Worm (Caenorhabditis elegans): ENCODE measurements around the gene Y51A2B.4.

Gene Y51A2B.4

DNA sequence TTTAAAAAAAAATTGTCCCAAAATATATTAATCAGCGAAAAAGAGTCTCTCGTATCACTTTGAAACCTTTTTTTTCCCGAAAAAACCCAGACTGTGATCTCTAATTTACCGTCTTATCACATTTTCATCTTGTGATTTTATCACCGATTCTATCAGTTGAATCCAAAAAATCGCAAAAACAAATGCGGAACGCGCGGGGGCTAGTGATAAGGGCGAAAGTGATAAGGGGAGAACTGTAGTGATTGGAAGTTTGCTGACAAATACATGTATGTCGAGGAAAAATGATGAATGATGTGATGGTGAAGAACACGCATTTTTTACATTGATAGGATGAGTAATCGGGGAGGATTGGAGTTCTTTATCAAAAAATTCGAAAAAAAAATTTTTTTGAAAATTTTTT is 42.9 kb downstream of the Y51A2B.4 start (continued):
- TF ChIP-seq C06A6.2 (GFP tag; conservative IDR thresholded peaks at IDR 0.05): 0 out of 2 replicates have a peak, but pooled peaks have one; percentile 27
- TF ChIP-seq tlf-1 (GFP tag; optimal IDR thresholded peaks at IDR 0.05): peak; percentile 72
- TF ChIP-seq egl-44 (GFP tag; IDR thresholded peaks at IDR 0.05): peak; percentile 83; the same call in 1 of the 2 replicates
- TF ChIP-seq nhr-90 (tag; optimal IDR thresholded peaks at IDR 0.05): peak; percentile 62
- peak; percentile 57; the same call in 1 of the 2 replicates for TF ChIP-seq K11D2.4 (GFP tag; IDR thresholded peaks at IDR 0.05)
- TF ChIP-seq B0336.3 (GFP tag; IDR thresholded peaks at IDR 0.05): peak; percentile 77
- TF ChIP-seq F22D6.2 (tag; optimal IDR thresholded peaks at IDR 0.05): peak; percentile 73
- no peak for TF ChIP-seq bed-2 (GFP tag; IDR thresholded peaks at IDR 0.05)
- peak; percentile 25 for TF ChIP-seq unc-62 (GFP tag; optimal IDR thresholded peaks at IDR 0.05)
- TF ChIP-seq mes-4 (tag; optimal IDR thresholded peaks at IDR 0.05): no peak
- TF ChIP-seq B0261.1 (tag; optimal IDR thresholded peaks at IDR 0.05): no peak
- TF ChIP-seq Y53G8AR.9 (GFP tag; conservative IDR thresholded peaks at IDR 0.05): 0 out of 2 replicates have a peak, but pooled peaks have one; percentile 30
- no peak for TF ChIP-seq ZK185.1 (tag; optimal IDR thresholded peaks at IDR 0.05; ENCODE audit: poor library complexity, severe bottlenecking)
- peak; percentile 40 for TF ChIP-seq madf-10 (tag; optimal IDR thresholded peaks at IDR 0.05)
- TF ChIP-seq ztf-28 (GFP tag; IDR thresholded peaks at IDR 0.05): no peak
- TF ChIP-seq ceh-100 (GFP tag; IDR thresholded peaks at IDR 0.05): no peak
- TF ChIP-seq lsy-27 (tag; optimal IDR thresholded peaks at IDR 0.05; ENCODE audit: borderline replicate concordance, insufficient read depth): no peak
- TF ChIP-seq somi-1 (GFP tag; optimal IDR thresholded peaks at IDR 0.05): peak; percentile 24
- no peak for TF ChIP-seq snpc-4 (GFP tag; optimal IDR thresholded peaks at IDR 0.05)
- TF ChIP-seq snpc-4 (tag; optimal IDR thresholded peaks at IDR 0.05): peak in 2 of 4 experiments; percentile 5 to 76
- peak; percentile 58 for TF ChIP-seq tbp1 (GFP tag; optimal IDR thresholded peaks at IDR 0.05)
- 0 out of 2 replicates have a peak, but pooled peaks have one; percentile 57 for TF ChIP-seq nfyb-1 (GFP tag; IDR thresholded peaks at IDR 0.05)

DNA sequence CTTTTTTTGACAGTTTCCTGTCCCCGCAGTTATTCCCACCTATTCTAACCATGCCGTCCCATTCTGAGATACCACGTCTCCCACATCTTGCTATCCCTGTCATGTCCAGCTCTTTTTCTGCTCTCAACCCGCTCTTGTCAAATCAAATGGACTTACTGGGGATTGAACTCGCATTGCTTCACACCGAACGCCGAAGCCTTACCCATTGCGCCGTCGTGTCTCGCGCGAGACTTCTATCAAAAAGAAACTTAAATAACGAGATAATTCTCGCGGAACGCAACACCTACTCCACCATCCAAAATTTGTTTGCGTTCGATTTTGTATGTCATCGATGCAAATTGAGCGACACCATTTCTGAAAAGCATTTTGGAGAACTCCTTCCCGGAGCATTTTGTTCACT is 44.8 kb downstream of the Y51A2B.4 start:
- TF ChIP-seq tbp1 (GFP tag; optimal IDR thresholded peaks at IDR 0.05): peak; percentile 68
- 0 out of 2 replicates have a peak, but pooled peaks have one; percentile 47 for TF ChIP-seq lin-26 (GFP tag; IDR thresholded peaks at IDR 0.05)
- TF ChIP-seq Y67H2A.10 (GFP tag; conservative IDR thresholded peaks at IDR 0.05): no peak
- peak; percentile 31 for TF ChIP-seq B0261.1 (tag; optimal IDR thresholded peaks at IDR 0.05)
- 0 out of 2 replicates have a peak, but pooled peaks have one; percentile 43 for TF ChIP-seq madf-3 (GFP tag; IDR thresholded peaks at IDR 0.05)
- peak; percentile 38 for TF ChIP-seq D2030.7 (GFP tag; IDR thresholded peaks at IDR 0.05)
- peak; percentile 18 for TF ChIP-seq ztf-18 (tag; optimal IDR thresholded peaks at IDR 0.05)
- TF ChIP-seq F57A8.1 (GFP tag; optimal IDR thresholded peaks at IDR 0.05): no peak
- peak; percentile 33 for TF ChIP-seq rpc-1 (optimal IDR thresholded peaks at IDR 0.05)
- TF ChIP-seq rpc-1 (tag; optimal IDR thresholded peaks at IDR 0.05): peak; percentile 63
- no peak for TF ChIP-seq ZK185.1 (tag; optimal IDR thresholded peaks at IDR 0.05; ENCODE audit: poor library complexity, severe bottlenecking)

DNA sequence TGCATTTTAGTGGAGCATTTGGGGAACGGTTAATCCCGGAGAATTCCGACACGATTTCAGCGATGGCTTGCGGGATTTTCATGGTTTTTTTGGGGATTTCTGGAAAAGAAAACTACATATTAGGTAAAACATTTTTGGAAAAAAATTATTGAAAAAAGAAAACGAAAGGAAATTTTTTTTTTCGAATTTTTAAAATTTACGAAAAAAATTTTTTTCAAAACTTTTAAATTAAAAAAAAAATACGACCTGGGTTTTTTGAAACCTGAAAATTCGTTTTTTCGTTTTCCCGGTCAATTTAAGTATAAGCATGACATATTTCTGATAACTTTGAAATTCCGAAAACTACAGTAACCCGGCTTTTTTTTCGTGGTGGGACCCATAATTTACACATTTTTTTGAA is 49.1 kb downstream of the Y51A2B.4 start, which contains the start of gene C08E8.10:
TSS of gene C08E8.10 (minus strand) at position 101 of the 400 bp plus-strand sequence.
- TF ChIP-seq snpc-4 (GFP tag; optimal IDR thresholded peaks at IDR 0.05) (no peak), snpc-4 (tag; optimal IDR thresholded peaks at IDR 0.05) (no peak), cebp-2 (GFP tag; IDR thresholded peaks at IDR 0.05) (no peak), tbx-9 (tag; optimal IDR thresholded peaks at IDR 0.05; ENCODE audit: borderline replicate concordance) (no peak), ztf-18 (tag; optimal IDR thresholded peaks at IDR 0.05) (no peak), hlh-12 (tag; optimal IDR thresholded peaks at IDR 0.05) (no peak), F55B11.4 (tag; optimal IDR thresholded peaks at IDR 0.05; ENCODE audit: borderline replicate concordance, insufficient read depth) (no peak), nhr-90 (tag; optimal IDR thresholded peaks at IDR 0.05) (no peak), madf-8 (GFP tag; conservative IDR thresholded peaks at IDR 0.05) (no peak), Y95B8A.8 (GFP tag; IDR thresholded peaks at IDR 0.05) (no peak), zim-3 (tag; optimal IDR thresholded peaks at IDR 0.05) (no peak), mel-28 (tag; optimal IDR thresholded peaks at IDR 0.05; ENCODE audit: borderline replicate concordance) (no peak), nhr-80 (tag; optimal IDR thresholded peaks at IDR 0.05) (no peak), fkh-3 (tag; optimal IDR thresholded peaks at IDR 0.05) (no peak), lin-40 (tag; optimal IDR thresholded peaks at IDR 0.05) (no peak), egrh-3 (GFP tag; IDR thresholded peaks at IDR 0.05) (no peak), aptf-3 (GFP tag; IDR thresholded peaks at IDR 0.05) (no peak), attf-3 (GFP tag; conservative IDR thresholded peaks at IDR 0.05) (no peak)
